Fruit fly (Drosophila melanogaster) whole organism, adult: ENCODE measurements around the gene CG43138.

Experiments
- CG12768 ChIP-seq: fragments of 200-800 bp; sonication (Bioruptor generic); optimal IDR thresholded peaks from 2 replicates; lab custom pipeline; 2017; ENCODE audit warnings: missing biosample characterization, missing genetic modification characterization, mild to moderate bottlenecking, moderate library complexity, missing genetic modification reagents
- CG33017 ChIP-seq: fragments of 200-800 bp; sonication (Bioruptor generic); optimal IDR thresholded peaks from 2 replicates; lab custom pipeline; 2018; ENCODE audit warnings: missing biosample characterization, mild to moderate bottlenecking, missing genetic modification characterization, moderate library complexity
- CG7045 ChIP-seq: fragments of 200-800 bp; sonication (Bioruptor generic); optimal IDR thresholded peaks from 2 replicates; lab custom pipeline; 2017; ENCODE audit warnings: missing biosample characterization, mild to moderate bottlenecking, missing genetic modification characterization
- Clk ChIP-seq: fragments of 200-800 bp; sonication (Bioruptor generic); optimal IDR thresholded peaks from 2 replicates; lab custom pipeline; 2017; ENCODE audit warnings: missing biosample characterization, missing genetic modification characterization
- Crg-1 ChIP-seq: fragments of 200-800 bp; sonication (Bioruptor generic); optimal IDR thresholded peaks from 2 replicates; lab custom pipeline; 2016; ENCODE audit warnings: missing biosample characterization, missing genetic modification characterization
- Mnt ChIP-seq: fragments of 200-800 bp; sonication (Bioruptor generic); optimal IDR thresholded peaks from 2 replicates; lab custom pipeline; 2016; ENCODE audit warnings: missing biosample characterization, mild to moderate bottlenecking, missing genetic modification characterization
- cic ChIP-seq: fragments of 200-800 bp; sonication (Bioruptor generic); optimal IDR thresholded peaks from 2 replicates; lab custom pipeline; 2017; ENCODE audit warnings: missing biosample characterization, mild to moderate bottlenecking, missing genetic modification characterization, moderate library complexity
- kay ChIP-seq: fragments of 200-800 bp; sonication (Bioruptor generic); peaks from one replicate; lab custom pipeline; 2016; ENCODE audit warnings: missing biosample characterization, missing genetic modification characterization, borderline replicate concordance
- pad ChIP-seq: fragments of 200-800 bp; sonication (Bioruptor generic); optimal IDR thresholded peaks from 3 replicates; lab custom pipeline; 2017; ENCODE audit warnings: missing biosample characterization, missing genetic modification characterization, mild to moderate bottlenecking, moderate library complexity, missing genetic modification reagents
- tj ChIP-seq: fragments of 200-800 bp; sonication (Bioruptor generic); optimal IDR thresholded peaks from 3 replicates; lab custom pipeline; 2017; ENCODE audit warnings: missing biosample characterization, mild to moderate bottlenecking, missing genetic modification characterization, moderate library complexity
- toe ChIP-seq: fragments of 200-800 bp; sonication (Bioruptor generic); optimal IDR thresholded peaks from 2 replicates; lab custom pipeline; 2016; ENCODE audit warnings: missing biosample characterization, missing genetic modification characterization

DNA sequence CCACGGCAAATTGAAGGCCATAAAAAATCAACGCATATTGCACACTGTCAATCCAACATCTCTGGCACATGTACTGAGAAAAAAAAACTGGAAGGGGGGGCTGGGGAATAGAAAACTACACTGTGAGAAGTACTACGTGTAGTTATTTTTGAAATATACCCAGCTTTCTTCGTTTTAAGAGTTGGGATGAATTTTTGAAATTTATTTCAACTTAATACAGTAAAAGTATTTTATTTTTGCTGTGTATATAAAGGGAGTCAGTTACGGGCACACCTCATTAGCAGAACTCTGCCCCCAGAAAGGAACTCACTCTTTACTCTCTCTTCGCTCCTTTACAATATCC is 13.3 kb downstream of the CG43138 start:
- TF ChIP-seq CG12768 (GFP tag; lab: Kevin White, UChicago), result no peak
- TF ChIP-seq toe (GFP tag; lab: Kevin White, UChicago), result no peak
- no peak for TF ChIP-seq pad (GFP tag; lab: Kevin White, UChicago)
- TF ChIP-seq CG33017 (tag; lab: Kevin White, UChicago), result no peak
- TF ChIP-seq Clk (GFP tag; lab: Kevin White, UChicago), result no peak
- TF ChIP-seq Crg-1 (GFP tag; lab: Kevin White, UChicago), result no peak
- TF ChIP-seq Mnt (GFP tag; lab: Kevin White, UChicago), result no peak
- TF ChIP-seq CG7045 (GFP tag; lab: Kevin White, UChicago), result no peak
- no peak for TF ChIP-seq tj
- TF ChIP-seq kay (GFP tag; lab: Kevin White, UChicago), result no peak
- TF ChIP-seq cic (GFP tag; lab: Kevin White, UChicago), result no peak
